Fruit fly (Drosophila melanogaster) whole organism, pupa: ENCODE data around the gene Cp15.

ENCODE experiments used
- CG10348 ChIP-seq: fragments of 200-800 bp; sonication (Bioruptor generic); IDR thresholded peaks from 2 replicates; pipeline ENCODE4 v1.3.6; 2022; ENCODE audit warnings: missing biosample characterization, missing genetic modification characterization
- CG12605 ChIP-seq: fragments of 200-800 bp; sonication (Bioruptor generic); IDR thresholded peaks from 2 replicates; pipeline ENCODE4 v1.3.6; 2022; ENCODE audit warnings: missing biosample characterization, missing genetic modification characterization
- CG13204 ChIP-seq: fragments of 200-800 bp; sonication (Bioruptor generic); optimal IDR thresholded peaks from 2 replicates; lab custom pipeline; 2018; ENCODE audit warnings: missing biosample characterization, mild to moderate bottlenecking, missing genetic modification characterization, moderate library complexity
- CG14655 ChIP-seq: fragments of 200-800 bp; sonication (Bioruptor generic); optimal IDR thresholded peaks from 3 replicates; lab custom pipeline; 2017; ENCODE audit warnings: mild to moderate bottlenecking, missing biosample characterization, missing genetic modification reagents, missing genetic modification characterization
- CG15710 ChIP-seq: fragments of 200-800 bp; sonication (Bioruptor generic); optimal IDR thresholded peaks from 2 replicates; lab custom pipeline; 2018; ENCODE audit warnings: missing biosample characterization, mild to moderate bottlenecking, missing genetic modification characterization, moderate library complexity
- CG17806 ChIP-seq: fragments of 200-800 bp; sonication (Bioruptor generic); optimal IDR thresholded peaks from 2 replicates; lab custom pipeline; 2018; ENCODE audit warnings: missing biosample characterization, mild to moderate bottlenecking, missing genetic modification characterization, moderate library complexity
- CG32121 ChIP-seq: fragments of 200-800 bp; sonication (Bioruptor generic); IDR thresholded peaks from 2 replicates; pipeline ENCODE4 v1.3.6; 2022; ENCODE audit warnings: missing biosample characterization, missing genetic modification characterization
- CG34367 ChIP-seq: fragments of 200-800 bp; sonication (Bioruptor generic); optimal IDR thresholded peaks from 2 replicates; lab custom pipeline; 2018; ENCODE audit warnings: missing biosample characterization, mild to moderate bottlenecking, missing genetic modification characterization
- CG4496 ChIP-seq: fragments of 200-800 bp; sonication (Bioruptor generic); IDR thresholded peaks from 3 replicates; pipeline ENCODE4 v1.3.6; 2022; ENCODE audit warnings: missing biosample characterization, missing genetic modification characterization
- CG8159 ChIP-seq: fragments of 200-800 bp; sonication (Bioruptor generic); optimal IDR thresholded peaks from 3 replicates; lab custom pipeline; 2018; ENCODE audit warnings: missing biosample characterization, mild to moderate bottlenecking, missing genetic modification characterization, moderate library complexity
- CG8301 ChIP-seq: fragments of 200-800 bp; sonication (Bioruptor generic); optimal IDR thresholded peaks from 2 replicates; lab custom pipeline; 2018; ENCODE audit warnings: missing biosample characterization, mild to moderate bottlenecking, missing genetic modification characterization
- CG9948 ChIP-seq: fragments of 200-800 bp; sonication (Bioruptor generic); optimal IDR thresholded peaks from 2 replicates; lab custom pipeline; 2018; ENCODE audit warnings: missing biosample characterization, mild to moderate bottlenecking, missing genetic modification characterization, moderate library complexity
- D1 ChIP-seq: fragments of 200-800 bp; sonication (Bioruptor generic); optimal IDR thresholded peaks from 2 replicates; lab custom pipeline; 2018; ENCODE audit warnings: missing biosample characterization, mild to moderate bottlenecking, missing genetic modification characterization, moderate library complexity
- EcR ChIP-seq: fragments of 200-800 bp; sonication (Bioruptor generic); optimal IDR thresholded peaks from 3 replicates; lab custom pipeline; 2019; ENCODE audit warnings: missing biosample characterization, missing genetic modification characterization, mild to moderate bottlenecking, moderate library complexity, missing genetic modification reagents
- Ets98B ChIP-seq: fragments of 200-800 bp; sonication (Bioruptor generic); IDR thresholded peaks from 2 replicates; pipeline ENCODE4 v1.3.6; 2022; ENCODE audit warnings: missing biosample characterization, missing genetic modification characterization
- Pif1A ChIP-seq: fragments of 200-800 bp; sonication (Bioruptor generic); optimal IDR thresholded peaks from 3 replicates; lab custom pipeline; 2016; ENCODE audit warnings: missing biosample characterization, missing genetic modification characterization
- Pif1B ChIP-seq: fragments of 200-800 bp; sonication (Bioruptor generic); optimal IDR thresholded peaks from 3 replicates; lab custom pipeline; 2016; ENCODE audit warnings: missing biosample characterization, missing genetic modification characterization
- Snoo ChIP-seq: fragments of 200-800 bp; sonication (Bioruptor generic); optimal IDR thresholded peaks from 3 replicates; lab custom pipeline; 2017; ENCODE audit warnings: missing biosample characterization, mild to moderate bottlenecking, missing genetic modification characterization, inconsistent platforms
- fd96Ca ChIP-seq: fragments of 200-800 bp; sonication (Bioruptor generic); IDR thresholded peaks from 3 replicates; pipeline ENCODE4 v1.3.6; 2022; ENCODE audit warnings: missing biosample characterization, missing genetic modification characterization
- gl ChIP-seq: fragments of 200-800 bp; sonication (Bioruptor generic); optimal IDR thresholded peaks from 2 replicates; lab custom pipeline; 2018; ENCODE audit warnings: missing biosample characterization, mild to moderate bottlenecking, missing genetic modification characterization
- rn ChIP-seq: fragments of 200-800 bp; sonication (Bioruptor generic); IDR thresholded peaks from 2 replicates; pipeline ENCODE4 v1.3.6; 2022; ENCODE audit warnings: missing biosample characterization, missing genetic modification characterization

The Cp15 gene

DNA sequence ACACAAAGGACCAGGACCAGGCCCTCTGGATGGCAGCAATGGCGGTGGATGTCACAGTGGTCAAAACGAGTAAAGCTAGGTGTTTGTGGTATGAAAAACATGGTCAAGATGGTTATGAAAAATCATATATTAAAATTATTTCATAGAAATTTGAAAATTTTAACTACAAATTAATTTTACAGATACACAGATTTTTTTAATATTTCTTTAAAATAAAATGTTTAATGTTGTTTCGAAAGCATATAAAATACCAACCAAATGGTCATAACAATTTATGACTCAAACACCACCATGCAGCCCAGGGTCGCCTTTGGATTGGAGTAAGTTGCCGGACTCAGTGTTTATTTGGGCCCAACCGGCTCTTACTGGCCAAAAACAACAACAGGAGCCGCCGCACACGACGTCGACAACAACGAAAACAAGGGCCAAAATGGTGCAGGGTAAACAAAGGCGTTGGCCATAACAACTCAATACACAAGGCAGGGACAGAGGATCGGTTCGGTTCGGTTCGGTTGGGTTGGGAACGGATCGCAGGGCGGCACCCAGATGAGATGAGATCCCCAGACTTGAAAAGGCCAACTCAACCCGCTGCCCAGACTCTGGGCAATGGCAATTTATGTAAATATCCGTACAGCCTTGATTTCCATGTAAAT is 26.5 kb upstream of the Cp15 start:
- TF ChIP-seq CG15710 (tag; lab: Kevin White, UChicago) (peak; percentile 88), CG14655 (GFP tag; lab: Kevin White, UChicago) (peak; percentile 12), D1 (tag; lab: Kevin White, UChicago) (peak; percentile 80), CG17806 (tag; lab: Kevin White, UChicago) (peak; percentile 74), CG34367 (tag; lab: Kevin White, UChicago) (peak; percentile 58), CG4496 (GFP tag; lab: Robert Waterston, UW) (no peak), CG13204 (peak; percentile 16), Ets98B (no peak), Pif1A (peak; percentile 64), CG9948 (tag; lab: Kevin White, UChicago) (peak; percentile 79), gl (tag; lab: Kevin White, UChicago) (peak; percentile 18), Snoo (tag; lab: Kevin White, UChicago) (peak; percentile 72), CG32121 (no peak), CG10348 (GFP tag; lab: Robert Waterston, UW) (no peak), fd96Ca (no peak), CG12605 (GFP tag; lab: Robert Waterston, UW) (no peak), EcR (GFP tag; lab: Kevin White, UChicago) (peak; percentile 22), CG8301 (tag; lab: Kevin White, UChicago) (no peak), CG8159 (peak; percentile 91), rn (GFP tag; lab: Robert Waterston, UW) (no peak), Pif1B (peak; percentile 56)

dm6 chr3L:8702448-8702847 is 25.8 kb upstream of the Cp15 start:
- TF ChIP-seq Ets98B (peak; percentile 36; the same call in 1 of the 2 replicates), CG34367 (tag; lab: Kevin White, UChicago) (peak; percentile 68), CG14655 (GFP tag; lab: Kevin White, UChicago) (peak; percentile 61), Pif1B (peak; percentile 81), CG8159 (peak; percentile 66), CG12605 (GFP tag; lab: Robert Waterston, UW) (peak; percentile 31; the same call in 1 of the 2 replicates), Snoo (tag; lab: Kevin White, UChicago) (peak; percentile 66), EcR (GFP tag; lab: Kevin White, UChicago) (peak; percentile 42), CG13204 (peak; percentile 3), D1 (tag; lab: Kevin White, UChicago) (peak; percentile 4), CG8301 (tag; lab: Kevin White, UChicago) (peak; percentile 19), fd96Ca (no peak), Pif1A (peak; percentile 69), gl (tag; lab: Kevin White, UChicago) (peak; percentile 75), rn (GFP tag; lab: Robert Waterston, UW) (no peak), CG9948 (tag; lab: Kevin White, UChicago) (peak; percentile 30), CG10348 (GFP tag; lab: Robert Waterston, UW) (no peak), CG17806 (tag; lab: Kevin White, UChicago) (peak; percentile 47), CG4496 (GFP tag; lab: Robert Waterston, UW) (peak; percentile 56; the same call in 2 of the 3 replicates), CG32121 (peak; percentile 57; the same call in 1 of the 2 replicates), CG15710 (tag; lab: Kevin White, UChicago) (peak; percentile 44)

- TF ChIP-seq CG13204 (no peak), gl (tag; lab: Kevin White, UChicago) (no peak), CG14655 (GFP tag; lab: Kevin White, UChicago) (no peak), Pif1A (no peak), EcR (GFP tag; lab: Kevin White, UChicago) (no peak), CG32121 (no peak), Pif1B (no peak), rn (GFP tag; lab: Robert Waterston, UW) (no peak)
Measured at dm6 chr3L:8703707-8704236, 24.5 kb upstream of the Cp15 start.

DNA sequence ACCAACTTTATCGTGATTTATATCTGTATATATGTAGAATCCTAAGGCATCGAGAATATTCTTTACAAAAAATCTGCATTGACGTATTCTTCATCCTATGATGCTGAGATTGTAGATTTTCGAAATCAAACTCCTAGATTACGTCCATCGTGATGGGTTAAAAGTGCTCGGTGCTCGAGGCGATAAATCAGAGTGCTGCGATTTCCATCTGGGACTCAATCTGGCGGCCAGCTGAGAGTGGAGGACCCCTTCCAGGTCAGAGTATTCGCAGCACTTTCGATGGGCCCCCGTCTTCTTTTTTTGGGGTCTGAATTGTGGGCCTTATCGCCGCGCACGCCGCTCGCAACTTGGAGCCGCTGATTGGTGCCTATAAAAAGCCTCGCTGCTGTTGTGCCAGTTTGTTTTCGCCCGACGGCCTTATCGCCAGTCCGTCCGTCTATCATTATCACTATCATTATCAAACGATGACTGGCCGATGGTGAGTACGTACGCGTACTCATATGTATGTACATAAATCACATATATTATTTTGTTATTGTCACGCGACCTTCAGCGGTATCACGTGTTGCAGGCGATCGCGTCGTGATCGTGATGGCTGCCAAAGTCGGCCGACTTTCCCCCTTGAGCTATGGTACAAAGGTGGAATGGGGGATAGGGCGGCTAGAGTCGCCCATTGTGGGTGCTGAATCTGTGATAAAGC is 23.4 kb upstream of the Cp15 start:
- TF ChIP-seq Pif1A, result peak; percentile 5
- no peak for TF ChIP-seq CG8159
- TF ChIP-seq EcR (GFP tag; lab: Kevin White, UChicago), result peak; percentile 66
- TF ChIP-seq CG13204, result peak; percentile 49

dm6 chr3L:8707075-8707474 is 21.2 kb upstream of the Cp15 start:
- TF ChIP-seq CG32121 (no peak), CG9948 (tag; lab: Kevin White, UChicago) (no peak), CG4496 (GFP tag; lab: Robert Waterston, UW) (no peak), fd96Ca (no peak), D1 (tag; lab: Kevin White, UChicago) (no peak), CG17806 (tag; lab: Kevin White, UChicago) (no peak), CG8301 (tag; lab: Kevin White, UChicago) (no peak), CG8159 (no peak), Pif1A (no peak), Ets98B (no peak), CG13204 (no peak), CG14655 (GFP tag; lab: Kevin White, UChicago) (no peak), Snoo (tag; lab: Kevin White, UChicago) (no peak), Pif1B (no peak), CG12605 (GFP tag; lab: Robert Waterston, UW) (no peak)
